Fruit fly (Drosophila melanogaster) whole organism, prepupa: ENCODE data around the gene CG42869.

Experiments used
- Blimp-1 ChIP-seq: fragments of 200-800 bp; sonication (Bioruptor generic); optimal IDR thresholded peaks from 3 replicates; lab custom pipeline; 2017; ENCODE audit warnings: missing biosample characterization, missing genetic modification characterization, mild to moderate bottlenecking, moderate library complexity, missing genetic modification reagents
- CG11762 ChIP-seq: fragments of 200-800 bp; sonication (Bioruptor generic); optimal IDR thresholded peaks from 3 replicates; lab custom pipeline; 2016; ENCODE audit warnings: missing biosample characterization, missing genetic modification characterization; ENCODE audit not compliant: insufficient read depth
- CG34406 ChIP-seq: fragments of 200-800 bp; sonication (Bioruptor generic); optimal IDR thresholded peaks from 3 replicates; lab custom pipeline; 2016; ENCODE audit warnings: missing biosample characterization, missing genetic modification characterization
- CG6163 ChIP-seq: fragments of 200-800 bp; sonication (Bioruptor generic); IDR thresholded peaks from 3 replicates; pipeline ENCODE4 v1.3.6; 2022; ENCODE audit warnings: missing biosample characterization, missing genetic modification characterization
- CG6276 ChIP-seq: fragments of 200-800 bp; sonication (Bioruptor generic); optimal IDR thresholded peaks from 2 replicates; lab custom pipeline; 2017; ENCODE audit warnings: missing biosample characterization, mild to moderate bottlenecking, missing genetic modification characterization
- CG6808 ChIP-seq: fragments of 200-800 bp; sonication (Bioruptor generic); optimal IDR thresholded peaks from 3 replicates; lab custom pipeline; 2017; ENCODE audit warnings: missing biosample characterization, missing genetic modification characterization, mild to moderate bottlenecking, moderate library complexity, missing genetic modification reagents
- CG8319 ChIP-seq: fragments of 200-800 bp; sonication (Bioruptor generic); optimal IDR thresholded peaks from 3 replicates; lab custom pipeline; 2016; ENCODE audit warnings: missing biosample characterization, missing genetic modification characterization
- Eip75B ChIP-seq: fragments of 200-800 bp; sonication (Bioruptor generic); optimal IDR thresholded peaks from 3 replicates; lab custom pipeline; 2016; ENCODE audit warnings: missing biosample characterization, missing genetic modification characterization
- Hr4 ChIP-seq: fragments of 200-800 bp; sonication (Bioruptor generic); optimal IDR thresholded peaks from 3 replicates; lab custom pipeline; 2016; ENCODE audit warnings: missing biosample characterization, missing genetic modification characterization
- Met ChIP-seq: fragments of 200-800 bp; sonication (Bioruptor generic); optimal IDR thresholded peaks from 3 replicates; lab custom pipeline; 2016; ENCODE audit warnings: missing biosample characterization, missing genetic modification characterization
- Sox14 ChIP-seq: fragments of 200-800 bp; sonication (Bioruptor generic); optimal IDR thresholded peaks from 3 replicates; lab custom pipeline; 2016; ENCODE audit warnings: missing biosample characterization, missing genetic modification characterization
- cyc ChIP-seq: fragments of 200-800 bp; sonication (Bioruptor generic); optimal IDR thresholded peaks from 3 replicates; lab custom pipeline; 2016; ENCODE audit warnings: missing biosample characterization, missing genetic modification characterization
- eg ChIP-seq: fragments of 200-800 bp; sonication (Bioruptor generic); IDR thresholded peaks from 3 replicates; pipeline ENCODE4 v1.3.6; 2022; ENCODE audit warnings: missing biosample characterization, missing genetic modification characterization
- esn ChIP-seq: fragments of 200-800 bp; sonication (Bioruptor generic); optimal IDR thresholded peaks from 2 replicates; lab custom pipeline; 2016; ENCODE audit warnings: missing biosample characterization, mild to moderate bottlenecking, missing genetic modification characterization, moderate library complexity
- ss ChIP-seq, 2 experiments: fragments of 200-800 bp; sonication (Bioruptor generic); optimal IDR thresholded peaks; 2 replicates in 1 of 2; 3 replicates in 1 of 2; lab custom pipeline; 2017 to 2018; ENCODE audit warnings: mild to moderate bottlenecking in 2 of 2, missing biosample characterization in 2 of 2, missing genetic modification characterization in 2 of 2, moderate library complexity in 1 of 2
- topi ChIP-seq: fragments of 200-800 bp; sonication (Bioruptor generic); optimal IDR thresholded peaks from 3 replicates; lab custom pipeline; 2016; ENCODE audit warnings: missing biosample characterization, missing genetic modification characterization
- vri ChIP-seq: fragments of 200-800 bp; sonication (Bioruptor generic); optimal IDR thresholded peaks from 3 replicates; lab custom pipeline; 2016; ENCODE audit warnings: missing biosample characterization, mild to moderate bottlenecking, missing genetic modification characterization

The CG42869 gene

dm6 chr3R:21687902-21688301, 48.7 kb downstream of the CG42869 start (continued):
- TF ChIP-seq CG6808 (GFP tag; lab: Kevin White, UChicago) (no peak), CG34406 (peak; percentile 4), ss (GFP tag; optimal IDR thresholded peaks at IDR 0.05; lab: Kevin White, UChicago) (peak in 1 of 2 experiments; percentile 79), Met (peak; percentile 43), eg (GFP tag; lab: Robert Waterston, UW) (peak; percentile 84), CG8319 (no peak), CG6276 (GFP tag; lab: Kevin White, UChicago) (peak; percentile 46), esn (GFP tag; lab: Kevin White, UChicago) (peak; percentile 56), Eip75B (GFP tag; lab: Kevin White, UChicago) (peak; percentile 22), topi (peak; percentile 31), CG6163 (peak; percentile 82), CG11762 (no peak), Hr4 (GFP tag; lab: Kevin White, UChicago) (peak; percentile 50), Blimp-1 (no peak), vri (peak; percentile 2), Sox14 (GFP tag; lab: Kevin White, UChicago) (peak; percentile 35), cyc (GFP tag; lab: Kevin White, UChicago) (peak; percentile 40)
